Worm (Caenorhabditis elegans): ENCODE data around the gene C25D7.15.

ce11 chrV:15023544-15023943 lies 36.1 kb upstream of the C25D7.15 start, which contains the start of gene F14H8.4:
- TF ChIP-seq tab-1 (GFP tag; IDR thresholded peaks at IDR 0.05) (no peak), ztf-29 (GFP tag; IDR thresholded peaks at IDR 0.05) (no peak)
